Fruit fly (Drosophila melanogaster) whole organism, embryonic: ENCODE results near the gene lectin-28C.

ENCODE experiments used
- CG1024 ChIP-seq: fragments of 200-800 bp; sonication (Bioruptor generic); IDR thresholded peaks from 2 replicates; pipeline ENCODE4 v1.3.6; 2022; ENCODE audit warnings: missing biosample characterization, missing genetic modification characterization
- CG11560 ChIP-seq: fragments of 200-800 bp; sonication (Bioruptor generic); IDR thresholded peaks from 3 replicates; pipeline ENCODE4 v1.3.6; 2022; ENCODE audit warnings: missing biosample characterization, missing genetic modification characterization
- CG11696 ChIP-seq: fragments of 200-800 bp; sonication (Bioruptor generic); IDR thresholded peaks from 2 replicates; pipeline ENCODE4 v1.3.6; 2022; ENCODE audit warnings: missing biosample characterization, missing genetic modification characterization
- CG1233 ChIP-seq: fragments of 200-800 bp; sonication (Bioruptor generic); optimal IDR thresholded peaks from 4 replicates; lab custom pipeline; 2018; ENCODE audit warnings: missing biosample characterization, mild to moderate bottlenecking, missing genetic modification characterization
- CG12744 ChIP-seq: fragments of 200-800 bp; sonication (Bioruptor generic); optimal IDR thresholded peaks from 2 replicates; lab custom pipeline; 2016; ENCODE audit warnings: missing biosample characterization, missing genetic modification characterization
- CG13123 ChIP-seq: fragments of 200-800 bp; sonication (Bioruptor generic); optimal IDR thresholded peaks from 2 replicates; lab custom pipeline; 2016; ENCODE audit warnings: missing biosample characterization, missing genetic modification characterization
- CG14014 ChIP-seq: fragments of 200-800 bp; sonication (Bioruptor generic); IDR thresholded peaks from 2 replicates; pipeline ENCODE4 v1.3.6; 2022; ENCODE audit warnings: missing biosample characterization, missing genetic modification characterization
- CG1647 ChIP-seq: fragments of 200-800 bp; sonication (Bioruptor generic); optimal IDR thresholded peaks from 3 replicates; lab custom pipeline; 2016; ENCODE audit warnings: missing biosample characterization, missing genetic modification characterization
- CG18619 ChIP-seq: fragments of 200-800 bp; sonication (Bioruptor generic); optimal IDR thresholded peaks from 3 replicates; lab custom pipeline; 2017; ENCODE audit warnings: missing biosample characterization, mild to moderate bottlenecking, missing genetic modification characterization
- CG18764 ChIP-seq: fragments of 200-800 bp; sonication (Bioruptor generic); optimal IDR thresholded peaks from 3 replicates; lab custom pipeline; 2016; ENCODE audit warnings: missing biosample characterization, missing genetic modification characterization
- CG2199 ChIP-seq: fragments of 200-800 bp; sonication (Bioruptor generic); IDR thresholded peaks from 3 replicates; pipeline ENCODE4 v1.3.6; 2022; ENCODE audit warnings: missing biosample characterization, missing genetic modification characterization
- CG30403 ChIP-seq: fragments of 200-800 bp; sonication (Bioruptor generic); optimal IDR thresholded peaks from 3 replicates; lab custom pipeline; 2016; ENCODE audit warnings: missing biosample characterization, missing genetic modification characterization
- CG30431 ChIP-seq: fragments of 200-800 bp; sonication (Bioruptor generic); optimal IDR thresholded peaks from 2 replicates; lab custom pipeline; 2017; ENCODE audit warnings: missing biosample characterization, missing genetic modification characterization
- CG33213 ChIP-seq: fragments of 200-800 bp; sonication (Bioruptor generic); optimal IDR thresholded peaks from 3 replicates; lab custom pipeline; 2016; ENCODE audit warnings: missing biosample characterization, missing genetic modification characterization
- CG3407 ChIP-seq: fragments of 200-800 bp; sonication (Bioruptor generic); optimal IDR thresholded peaks from 2 replicates; lab custom pipeline; 2018; ENCODE audit warnings: missing biosample characterization, mild to moderate bottlenecking, missing genetic modification characterization
- CG5953 ChIP-seq: fragments of 200-800 bp; sonication (Bioruptor generic); IDR thresholded peaks from 2 replicates; pipeline ENCODE4 v1.3.6; 2022; ENCODE audit warnings: missing biosample characterization, missing genetic modification characterization
- CG7556 ChIP-seq: fragments of 200-800 bp; sonication (Bioruptor generic); optimal IDR thresholded peaks from 2 replicates; lab custom pipeline; 2017; ENCODE audit warnings: missing biosample characterization, mild to moderate bottlenecking, missing genetic modification characterization
- CG7963 ChIP-seq: fragments of 200-800 bp; sonication (Bioruptor generic); IDR thresholded peaks from 3 replicates; pipeline ENCODE4 v1.3.6; 2022; ENCODE audit warnings: missing biosample characterization, missing genetic modification characterization; ENCODE audit not compliant: partially characterized antibody
- Camta ChIP-seq: fragments of 200-800 bp; sonication (Bioruptor generic); optimal IDR thresholded peaks from 2 replicates; lab custom pipeline; 2016; ENCODE audit warnings: missing biosample characterization, missing genetic modification characterization
- CrebB ChIP-seq: fragments of 200-800 bp; sonication (Bioruptor generic); optimal IDR thresholded peaks from 3 replicates; lab custom pipeline; 2018; ENCODE audit warnings: missing biosample characterization, mild to moderate bottlenecking, missing genetic modification characterization
- Dek ChIP-seq: fragments of 200-800 bp; sonication (Bioruptor generic); optimal IDR thresholded peaks from 3 replicates; lab custom pipeline; 2019; ENCODE audit warnings: missing biosample characterization, mild to moderate bottlenecking, missing genetic modification characterization, moderate library complexity
- Dfd ChIP-seq, 2 experiments: fragments of >200 bp; optimal IDR thresholded peaks; 2 replicates each; lab custom pipeline; 2017; ENCODE audit warnings: missing biosample characterization in 2 of 2, missing genetic modification characterization in 2 of 2
- Dip2 ChIP-seq: fragments of 200-800 bp; sonication (Bioruptor generic); IDR thresholded peaks from 2 replicates; pipeline ENCODE4 v1.3.6; 2022; ENCODE audit warnings: missing biosample characterization, missing genetic modification characterization
- Doc2 ChIP-seq: fragments of 200-800 bp; sonication (Bioruptor generic); IDR thresholded peaks from 2 replicates; pipeline ENCODE4 v1.3.6; 2022; ENCODE audit warnings: missing biosample characterization, missing genetic modification characterization
- Dp ChIP-seq: fragments of 200-800 bp; sonication (Bioruptor generic); optimal IDR thresholded peaks from 2 replicates; lab custom pipeline; 2018; ENCODE audit warnings: missing biosample characterization, mild to moderate bottlenecking, missing genetic modification characterization, moderate library complexity
- Fer1 ChIP-seq: fragments of 200-800 bp; sonication (Bioruptor generic); optimal IDR thresholded peaks from 2 replicates; lab custom pipeline; 2017; ENCODE audit warnings: missing biosample characterization, mild to moderate bottlenecking, missing genetic modification characterization
- Gsc ChIP-seq: fragments of 200-800 bp; sonication (Bioruptor generic); IDR thresholded peaks from 2 replicates; pipeline ENCODE4 v1.3.6; 2022; ENCODE audit warnings: missing biosample characterization, missing genetic modification characterization
- HLHmδ ChIP-seq: fragments of 200-800 bp; sonication (Bioruptor generic); optimal IDR thresholded peaks from 2 replicates; lab custom pipeline; 2018; ENCODE audit warnings: missing biosample characterization, mild to moderate bottlenecking, missing genetic modification characterization, moderate library complexity
- HmgD ChIP-seq: fragments of 200-800 bp; sonication (Bioruptor generic); optimal IDR thresholded peaks from 3 replicates; lab custom pipeline; 2016; ENCODE audit warnings: missing biosample characterization, missing genetic modification characterization
- Hr51 ChIP-seq, 2 experiments: fragments of 200-800 bp; sonication (Bioruptor generic); optimal IDR thresholded peaks; 2 replicates in 1 of 2; 3 replicates in 1 of 2; lab custom pipeline; 2016 to 2018; ENCODE audit warnings: missing biosample characterization in 2 of 2, missing genetic modification characterization in 2 of 2, mild to moderate bottlenecking in 1 of 2, moderate library complexity in 1 of 2
- Mad ChIP-seq: fragments of 200-800 bp; sonication (Bioruptor generic); optimal IDR thresholded peaks from 2 replicates; lab custom pipeline; 2016; ENCODE audit warnings: missing biosample characterization, missing genetic modification characterization
- NC2α ChIP-seq: fragments of 200-800 bp; sonication (Bioruptor generic); optimal IDR thresholded peaks from 2 replicates; lab custom pipeline; 2016; ENCODE audit warnings: missing biosample characterization, missing genetic modification characterization
- Neu2 ChIP-seq: fragments of 200-800 bp; sonication (Bioruptor generic); optimal IDR thresholded peaks from 3 replicates; lab custom pipeline; 2016; ENCODE audit warnings: missing biosample characterization, missing genetic modification characterization, borderline replicate concordance
- Optix ChIP-seq: fragments of 200-800 bp; sonication (Bioruptor generic); IDR thresholded peaks from 3 replicates; pipeline ENCODE4 v1.3.6; 2022; ENCODE audit warnings: missing biosample characterization, missing genetic modification characterization
- Poxn ChIP-seq: fragments of 200-800 bp; sonication (Bioruptor generic); IDR thresholded peaks from 2 replicates; pipeline ENCODE4 v1.3.6; 2022; ENCODE audit warnings: missing biosample characterization, missing genetic modification characterization
- Sin3A ChIP-seq: fragments of >200 bp; optimal IDR thresholded peaks from 2 replicates; lab custom pipeline; 2018
- amos ChIP-seq: fragments of 200-800 bp; sonication (Bioruptor generic); IDR thresholded peaks from 2 replicates; pipeline ENCODE4 v1.3.6; 2022; ENCODE audit warnings: missing biosample characterization, missing genetic modification characterization; ENCODE audit not compliant: partially characterized antibody
- ara ChIP-seq: fragments of 200-800 bp; sonication (Bioruptor generic); IDR thresholded peaks from 2 replicates; pipeline ENCODE4 v1.3.6; 2022; ENCODE audit warnings: missing biosample characterization, missing genetic modification characterization
- az2 ChIP-seq: fragments of 200-800 bp; sonication (Bioruptor generic); optimal IDR thresholded peaks from 3 replicates; lab custom pipeline; 2016; ENCODE audit warnings: missing biosample characterization, missing genetic modification characterization
- btn ChIP-seq: fragments of 200-800 bp; sonication (Bioruptor generic); optimal IDR thresholded peaks from 2 replicates; lab custom pipeline; 2016; ENCODE audit warnings: missing biosample characterization, missing genetic modification characterization
- chinmo ChIP-seq: fragments of 200-800 bp; sonication (Bioruptor generic); IDR thresholded peaks from 4 replicates; pipeline ENCODE4 v1.3.6; 2022; ENCODE audit warnings: missing biosample characterization, missing genetic modification characterization; ENCODE audit not compliant: partially characterized antibody
- chn ChIP-seq: fragments of 200-800 bp; sonication (Bioruptor generic); optimal IDR thresholded peaks from 2 replicates; lab custom pipeline; 2016; ENCODE audit warnings: missing biosample characterization, missing genetic modification characterization
- ci ChIP-seq: fragments of 200-800 bp; sonication (Bioruptor generic); IDR thresholded peaks from 3 replicates; pipeline ENCODE4 v1.3.6; 2022; ENCODE audit warnings: missing biosample characterization, missing genetic modification characterization
- crc ChIP-seq: fragments of 200-800 bp; sonication (Bioruptor generic); optimal IDR thresholded peaks from 2 replicates; lab custom pipeline; 2016; ENCODE audit warnings: missing biosample characterization, missing genetic modification characterization
- gsb ChIP-seq: fragments of 200-800 bp; sonication (Bioruptor generic); IDR thresholded peaks from 2 replicates; pipeline ENCODE4 v1.3.6; 2022; ENCODE audit warnings: missing biosample characterization, missing genetic modification characterization
- h ChIP-seq: fragments of >200 bp; optimal IDR thresholded peaks from 2 replicates; lab custom pipeline; 2017
- ham ChIP-seq: fragments of 200-800 bp; sonication (Bioruptor generic); IDR thresholded peaks from 2 replicates; pipeline ENCODE4 v1.3.6; 2022; ENCODE audit warnings: missing biosample characterization, missing genetic modification characterization
- jigr1 ChIP-seq: fragments of 200-800 bp; sonication (Bioruptor generic); IDR thresholded peaks from 3 replicates; pipeline ENCODE4 v1.3.6; 2022; ENCODE audit warnings: missing biosample characterization, missing genetic modification characterization
- pan ChIP-seq, 4 experiments: fragments of >200 bp in 3 of 4; fragments of 200-800 bp in 1 of 4; sonication (Bioruptor generic) in 1 of 4; optimal IDR thresholded peaks in 3 of 4; IDR thresholded peaks in 1 of 4; 2 replicates each; pipeline versions ENCODE4 v1.3.6 to Lab custom; 2017 to 2022; ENCODE audit warnings: missing biosample characterization in 2 of 4, missing genetic modification characterization in 2 of 4, mixed read lengths in 1 of 4
- scrt ChIP-seq: fragments of 200-800 bp; sonication (Bioruptor generic); optimal IDR thresholded peaks from 2 replicates; lab custom pipeline; 2018; ENCODE audit warnings: missing biosample characterization, mild to moderate bottlenecking, missing genetic modification characterization, moderate library complexity
- sd ChIP-seq: fragments of 200-800 bp; sonication (Bioruptor generic); optimal IDR thresholded peaks from 3 replicates; lab custom pipeline; 2018; ENCODE audit warnings: missing biosample characterization, mild to moderate bottlenecking, missing genetic modification characterization, moderate library complexity
- trem ChIP-seq: fragments of 200-800 bp; optimal IDR thresholded peaks from 3 replicates; lab custom pipeline; 2019; ENCODE audit warnings: missing biosample characterization, mild to moderate bottlenecking, missing genetic modification characterization, moderate library complexity
- vvl ChIP-seq: fragments of 200-800 bp; sonication (Bioruptor generic); IDR thresholded peaks from 2 replicates; pipeline ENCODE4 v1.3.6; 2022; ENCODE audit warnings: missing biosample characterization, missing genetic modification characterization

lectin-28C gene

dm6 chr2L:7809699-7810088 is 47.2 kb upstream of the lectin-28C start (continued):
- TF ChIP-seq Gsc (GFP tag; lab: Robert Waterston, UW) (no peak), Poxn (GFP tag; lab: Robert Waterston, UW) (no peak), Dp (GFP tag; lab: Kevin White, UChicago) (peak; percentile 38), Neu2 (GFP tag; lab: Kevin White, UChicago) (no peak), btn (no peak), scrt (no peak), CG7963 (no peak), ham (no peak), vvl (GFP tag; lab: Robert Waterston, UW) (peak; percentile 49; the same call in 1 of the 2 replicates), Dfd (GFP tag; optimal IDR thresholded peaks at IDR 0.05; lab: Kevin White, UChicago) (no peak), CG11696 (GFP tag; lab: Robert Waterston, UW) (no peak), Hr51 (GFP tag; optimal IDR thresholded peaks at IDR 0.05; lab: Kevin White, UChicago) (no peak), CG11560 (tag; lab: Robert Waterston, UW) (no peak), HLHmδ (GFP tag; lab: Kevin White, UChicago) (no peak), CG1024 (GFP tag; lab: Robert Waterston, UW) (no peak), CG30403 (GFP tag; lab: Kevin White, UChicago) (no peak), ci (GFP tag; lab: Robert Waterston, UW) (peak; percentile 60; the same call in 1 of the 3 replicates), CG18764 (GFP tag; lab: Kevin White, UChicago) (no peak), CG12744 (GFP tag; lab: Kevin White, UChicago) (no peak), CG1647 (GFP tag; lab: Kevin White, UChicago) (no peak), az2 (GFP tag; lab: Kevin White, UChicago) (no peak), HmgD (GFP tag; lab: Kevin White, UChicago) (peak; percentile 61), Mad (GFP tag; lab: Kevin White, UChicago) (no peak), Doc2 (GFP tag; lab: Robert Waterston, UW) (no peak), sd (tag; lab: Kevin White, UChicago) (peak; percentile 98), CG7556 (GFP tag; lab: Kevin White, UChicago) (no peak), CG3407 (GFP tag; lab: Kevin White, UChicago) (no peak), CG5953 (GFP tag; lab: Robert Waterston, UW) (no peak), NC2α (GFP tag; lab: Kevin White, UChicago) (no peak), Sin3A (lab: Kevin White, UChicago) (no peak), gsb (GFP tag; lab: Robert Waterston, UW) (no peak), Fer1 (GFP tag; lab: Kevin White, UChicago) (peak; percentile 46), Camta (no peak), CG2199 (GFP tag; lab: Robert Waterston, UW) (peak; percentile 88; the same call in 2 of the 3 replicates), CG30431 (GFP tag; lab: Kevin White, UChicago) (no peak), Optix (GFP tag; lab: Robert Waterston, UW) (no peak), pan (optimal IDR thresholded peaks at IDR 0.05; lab: Kevin White, UChicago) (no peak), pan (GFP tag; optimal IDR thresholded peaks at IDR 0.05 in 1 of 2, IDR thresholded peaks at IDR 0.05 in 1 of 2) (peak in 1 of 2 experiments; percentile 43), ara (GFP tag; lab: Robert Waterston, UW) (no peak), CG14014 (GFP tag; lab: Robert Waterston, UW) (peak; percentile 19; the same call in 1 of the 2 replicates), CG33213 (GFP tag; lab: Kevin White, UChicago) (no peak), Dek (no peak), chn (no peak), chinmo (GFP tag; lab: Robert Waterston, UW) (peak; percentile 99; the same call in 3 of the 4 replicates), CG18619 (GFP tag; lab: Kevin White, UChicago) (no peak), CG1233 (GFP tag; lab: Kevin White, UChicago) (no peak), h (lab: Kevin White, UChicago) (no peak), crc (no peak), CG13123 (no peak), trem (tag; lab: Kevin White, UChicago) (no peak), amos (GFP tag; lab: Robert Waterston, UW) (no peak; the same call in 1 of the 2 replicates), jigr1 (GFP tag; lab: Robert Waterston, UW) (no peak), Dip2 (GFP tag; lab: Robert Waterston, UW) (no peak), CrebB (no peak)
